Worm (Caenorhabditis elegans): Measurements from ENCODE around the gene rpl-38.

rpl-38 gene

DNA sequence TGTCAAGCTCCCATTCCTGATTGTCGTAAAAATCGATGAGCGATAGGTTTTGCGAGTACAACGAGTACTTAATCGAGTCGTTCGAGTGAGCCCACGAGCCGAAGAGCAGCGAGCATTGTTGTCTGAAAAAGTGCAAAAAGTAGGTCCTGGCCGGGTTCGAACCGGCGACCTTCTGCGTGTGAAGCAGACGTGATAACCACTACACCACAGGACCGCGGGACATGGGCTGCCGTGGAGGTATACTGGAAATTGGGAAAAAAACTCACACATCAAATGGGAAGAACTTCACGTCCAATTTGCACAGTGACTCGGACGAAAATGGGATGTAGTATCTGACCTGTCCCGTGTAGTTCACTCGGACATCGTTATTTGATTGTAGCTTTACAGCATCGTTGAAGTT lies 3.4 kb downstream of the rpl-38 start (continued):
- TF ChIP-seq Y105C5A.15 (GFP tag; IDR thresholded peaks at IDR 0.05) = 0 out of 2 replicates have a peak, but pooled peaks have one; percentile 19
- TF ChIP-seq unc-62 (GFP tag; optimal IDR thresholded peaks at IDR 0.05 in 1 of 2) = peak in 1 of 2 experiments; percentile 31
- no peak for TF ChIP-seq unc-62 (tag; optimal IDR thresholded peaks at IDR 0.05)
- no peak for TF ChIP-seq F44E2.7 (GFP tag; IDR thresholded peaks at IDR 0.05)
- no peak for TF ChIP-seq tra-1 (GFP tag; IDR thresholded peaks at IDR 0.05)
- peak; percentile 52; the same call in 1 of the 2 replicates for TF ChIP-seq lim-7 (GFP tag; IDR thresholded peaks at IDR 0.05)
- no peak for TF ChIP-seq unc-130 (GFP tag; optimal IDR thresholded peaks at IDR 0.05)
- no peak for TF ChIP-seq ztf-11 (tag; optimal IDR thresholded peaks at IDR 0.05)
- no peak for TF ChIP-seq lin-13 (GFP tag; optimal IDR thresholded peaks at IDR 0.05)
- TF ChIP-seq ceh-32 (tag; optimal IDR thresholded peaks at IDR 0.05; ENCODE audit: poor library complexity) = no peak
- TF ChIP-seq ZK337.2 (GFP tag; IDR thresholded peaks at IDR 0.05) = no peak
- no peak for TF ChIP-seq Y5F2A.4 (GFP tag; optimal IDR thresholded peaks at IDR 0.05)
- TF ChIP-seq nhr-237 (tag; optimal IDR thresholded peaks at IDR 0.05) = no peak
- TF ChIP-seq Y48G9A.11 (GFP tag; IDR thresholded peaks at IDR 0.05) = peak; percentile 31; the same call in 1 of the 2 replicates
- peak; percentile 7 for TF ChIP-seq hlh-11 (tag; optimal IDR thresholded peaks at IDR 0.05)
- TF ChIP-seq nhr-11 (tag; optimal IDR thresholded peaks at IDR 0.05) = no peak
- no peak for TF ChIP-seq R02D3.7 (tag; optimal IDR thresholded peaks at IDR 0.05)
- TF ChIP-seq rbr-2 (tag; optimal IDR thresholded peaks at IDR 0.05) = no peak
- TF ChIP-seq F37D6.2 (tag; optimal IDR thresholded peaks at IDR 0.05) = no peak
- TF ChIP-seq nhr-77 (tag; optimal IDR thresholded peaks at IDR 0.05) = no peak
- TF ChIP-seq T20F7.1 (GFP tag; optimal IDR thresholded peaks at IDR 0.05) = no peak
- no peak for TF ChIP-seq fos-1 (tag; optimal IDR thresholded peaks at IDR 0.05)
- TF ChIP-seq lin-15B (tag; optimal IDR thresholded peaks at IDR 0.05) = no peak
- TF ChIP-seq vab-7 (GFP tag; IDR thresholded peaks at IDR 0.05) = peak; percentile 59

DNA sequence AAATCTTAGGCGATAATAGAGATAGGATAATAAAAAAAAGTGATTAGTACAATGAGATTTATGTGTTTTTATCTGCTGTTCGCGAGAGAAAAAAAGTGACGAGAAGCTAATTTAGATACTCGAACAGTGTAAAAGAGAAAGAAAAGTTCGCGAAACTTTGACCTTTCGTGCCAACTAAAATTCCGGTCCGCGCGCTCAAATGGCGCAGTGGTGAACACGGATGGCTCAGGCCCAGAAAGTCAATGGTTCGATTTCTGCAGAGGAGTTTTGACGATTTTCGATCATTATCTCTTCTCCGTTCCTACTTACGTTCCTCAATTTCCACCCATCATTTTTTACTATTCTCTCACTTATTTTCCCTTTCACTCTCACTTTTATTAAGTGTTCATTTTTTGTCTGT lies 4.5 kb downstream of the rpl-38 start:
- TF ChIP-seq aly-2 (tag; optimal IDR thresholded peaks at IDR 0.05) = no peak
- TF ChIP-seq hlh-11 (tag; optimal IDR thresholded peaks at IDR 0.05) = no peak
- TF ChIP-seq madf-9 (GFP tag; conservative IDR thresholded peaks at IDR 0.05) = no peak
- TF ChIP-seq nhr-111 (GFP tag; optimal IDR thresholded peaks at IDR 0.05) = no peak
- TF ChIP-seq T20F7.1 (GFP tag; optimal IDR thresholded peaks at IDR 0.05) = no peak
- TF ChIP-seq daf-16 (GFP tag; optimal IDR thresholded peaks at IDR 0.05) = no peak
- no peak for TF ChIP-seq daf-16 (tag; optimal IDR thresholded peaks at IDR 0.05)
- TF ChIP-seq ZK337.2 (GFP tag; IDR thresholded peaks at IDR 0.05) = no peak
- TF ChIP-seq lin-39 (tag; optimal IDR thresholded peaks at IDR 0.05) = no peak
- TF ChIP-seq lin-38 (GFP tag; IDR thresholded peaks at IDR 0.05) = no peak
- no peak for TF ChIP-seq set-16 (GFP tag; IDR thresholded peaks at IDR 0.05)
- TF ChIP-seq F10B5.3 (tag; optimal IDR thresholded peaks at IDR 0.05) = no peak
- TF ChIP-seq zip-2 (tag; optimal IDR thresholded peaks at IDR 0.05) = no peak

DNA sequence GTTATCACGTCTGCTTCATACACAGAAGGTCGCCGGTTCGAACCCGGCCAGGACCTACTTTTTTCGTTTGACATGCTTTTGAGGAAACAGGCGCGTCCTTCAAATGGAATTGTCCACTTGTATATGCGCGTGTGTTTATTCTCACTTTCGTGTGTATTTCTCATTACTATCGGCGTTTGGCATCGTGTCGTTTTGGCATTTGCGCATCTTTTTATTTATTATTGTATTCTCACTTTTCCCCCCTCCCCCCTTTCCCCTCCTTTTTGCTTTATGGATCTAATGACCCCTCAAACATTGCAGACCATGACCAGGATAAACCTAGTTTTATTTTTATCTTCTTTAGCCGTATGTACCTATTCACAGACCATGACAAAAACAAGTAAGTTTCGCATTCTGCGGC lies 5.4 kb downstream of the rpl-38 start, which contains the start of gene F21A3.3:
Gene F21A3.3, plus strand, starts transcription at position 301 of the 400 bp plus-strand sequence.
- TF ChIP-seq aha-1 (tag) (peak; percentile 86), daf-19 (GFP tag; conservative IDR thresholded peaks at IDR 0.05) (no peak), Y48G9A.11 (GFP tag; IDR thresholded peaks at IDR 0.05) (no peak), nhr-48 (tag; optimal IDR thresholded peaks at IDR 0.05) (no peak), daf-12 (tag; optimal IDR thresholded peaks at IDR 0.05) (no peak)

DNA sequence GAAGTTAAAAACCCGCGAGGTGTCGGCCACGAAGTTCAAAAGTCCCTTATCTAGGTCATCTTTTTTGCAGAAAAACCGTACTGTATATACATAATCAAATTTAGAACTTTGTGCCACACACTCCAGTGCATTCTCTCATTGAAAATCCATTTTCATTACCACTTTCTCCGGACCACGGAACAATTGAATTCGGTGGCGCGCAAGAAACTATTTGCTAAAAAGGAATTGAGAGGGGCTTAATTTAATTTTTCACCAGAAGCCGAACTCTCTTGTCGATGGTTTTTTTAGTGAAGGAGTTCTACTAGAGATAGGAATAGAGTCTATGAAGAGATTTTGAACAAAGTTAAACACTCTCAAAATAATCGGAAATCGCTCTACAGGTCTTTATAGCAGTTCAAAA lies 7.9 kb downstream of the rpl-38 start:
- TF ChIP-seq jun-1 (tag; optimal IDR thresholded peaks at IDR 0.05) (no peak), ZK337.2 (GFP tag; IDR thresholded peaks at IDR 0.05) (no peak), aha-1 (tag) (peak; percentile 56), T26A8.4 (GFP tag; IDR thresholded peaks at IDR 0.05) (0 out of 2 replicates have a peak, but pooled peaks have one; percentile 15), Y75B8A.6 (GFP tag; IDR thresholded peaks at IDR 0.05) (no peak), rbr-2 (tag; optimal IDR thresholded peaks at IDR 0.05) (no peak)

Measured in whole organism, L4 larva.